Worm (Caenorhabditis elegans) whole organism, L4 larva: Measurements from ENCODE around the gene str-35.

ENCODE experiments used
- nhr-28 ChIP-seq: fragments of 150-350 bp; optimal IDR thresholded peaks from 2 replicates; lab custom pipeline; 2014; ENCODE audit warnings: missing biosample characterization, missing genetic modification characterization
- nhr-48 ChIP-seq: sonication (generic microtip); optimal IDR thresholded peaks from 2 replicates; lab custom pipeline; 2016; ENCODE audit warnings: mild to moderate bottlenecking, missing genetic modification characterization, missing compliant biosample characterization
- unc-130 ChIP-seq: sonication (generic microtip); optimal IDR thresholded peaks from 2 replicates; lab custom pipeline; 2016; ENCODE audit warnings: missing genetic modification reagents, missing genetic modification characterization, missing compliant biosample characterization

- TF ChIP-seq unc-130 (GFP tag; lab: Kevin White, UChicago): no peak
- TF ChIP-seq nhr-28 (tag; lab: Kevin White, UChicago): no peak
- TF ChIP-seq nhr-48 (tag; lab: Kevin White, UChicago): no peak
These were observed 34.1 kb downstream of the str-35 start for ce11 chrV:4508772-4509171.
